Worm (Caenorhabditis elegans): ENCODE measurements around the gene nmy-1.

nmy-1 gene

ce11 chrX:2909227-2909626, at the start of gene nmy-1:
nmy-1 (plus strand) TSS chrX:2909527.
- TF ChIP-seq W03F9.2 (tag; optimal IDR thresholded peaks at IDR 0.05) (no peak), dao-5 (tag; optimal IDR thresholded peaks at IDR 0.05) (no peak), him-1 (tag; optimal IDR thresholded peaks at IDR 0.05) (no peak)

DNA sequence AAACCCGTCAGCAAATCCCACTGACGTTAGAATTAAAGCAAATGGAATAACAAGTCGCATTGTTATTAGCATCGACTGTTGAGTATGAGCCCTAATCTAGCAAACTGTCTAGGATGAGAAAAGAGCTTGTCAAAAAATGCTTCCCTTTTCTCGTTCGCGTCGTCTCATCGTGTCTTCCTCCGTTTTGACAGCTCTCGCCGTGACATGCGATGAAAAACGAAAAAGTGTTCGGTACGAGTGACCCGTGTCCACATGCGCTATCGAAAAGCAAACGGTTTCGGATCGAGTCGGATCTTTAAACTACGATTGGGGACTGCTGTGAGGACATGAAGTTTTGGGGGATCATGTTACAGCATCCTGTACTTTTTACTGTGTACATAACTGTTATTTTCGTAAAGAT, 47.0 kb upstream of the nmy-1 start, which contains the start of gene comt-1:
comt-1 (minus strand) TSS at position 101 of the 400 bp plus-strand sequence.
- TF ChIP-seq him-1 (tag; optimal IDR thresholded peaks at IDR 0.05), result no peak
- TF ChIP-seq W03F9.2 (tag; optimal IDR thresholded peaks at IDR 0.05), result no peak
- TF ChIP-seq dao-5 (tag; optimal IDR thresholded peaks at IDR 0.05), result no peak

DNA sequence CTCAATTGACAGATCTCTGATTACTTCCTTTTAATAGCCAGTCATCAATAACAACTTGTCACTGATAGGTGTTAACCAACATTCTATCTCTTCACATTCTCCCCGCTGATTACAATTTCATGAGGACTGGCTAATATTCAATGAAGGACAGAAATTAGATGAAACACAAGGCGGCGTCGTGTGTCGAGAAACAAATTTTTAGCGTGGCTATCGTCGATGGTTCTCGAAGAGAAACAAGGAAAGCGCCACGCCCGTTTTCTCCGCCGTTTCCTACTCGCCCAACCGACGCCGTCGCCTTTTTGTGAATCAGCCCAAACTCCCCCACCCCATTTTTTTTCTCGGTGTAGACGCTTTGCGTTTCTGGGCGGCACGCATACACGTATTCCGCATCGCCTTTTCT, 45.4 kb upstream of the nmy-1 start, which contains the start of gene F53B3.6:
F53B3.6 (plus strand) TSS at position 284 of the 400 bp plus-strand sequence.
- TF ChIP-seq W03F9.2 (tag; optimal IDR thresholded peaks at IDR 0.05), result no peak
- no peak for TF ChIP-seq dao-5 (tag; optimal IDR thresholded peaks at IDR 0.05)
- no peak for TF ChIP-seq him-1 (tag; optimal IDR thresholded peaks at IDR 0.05)

DNA sequence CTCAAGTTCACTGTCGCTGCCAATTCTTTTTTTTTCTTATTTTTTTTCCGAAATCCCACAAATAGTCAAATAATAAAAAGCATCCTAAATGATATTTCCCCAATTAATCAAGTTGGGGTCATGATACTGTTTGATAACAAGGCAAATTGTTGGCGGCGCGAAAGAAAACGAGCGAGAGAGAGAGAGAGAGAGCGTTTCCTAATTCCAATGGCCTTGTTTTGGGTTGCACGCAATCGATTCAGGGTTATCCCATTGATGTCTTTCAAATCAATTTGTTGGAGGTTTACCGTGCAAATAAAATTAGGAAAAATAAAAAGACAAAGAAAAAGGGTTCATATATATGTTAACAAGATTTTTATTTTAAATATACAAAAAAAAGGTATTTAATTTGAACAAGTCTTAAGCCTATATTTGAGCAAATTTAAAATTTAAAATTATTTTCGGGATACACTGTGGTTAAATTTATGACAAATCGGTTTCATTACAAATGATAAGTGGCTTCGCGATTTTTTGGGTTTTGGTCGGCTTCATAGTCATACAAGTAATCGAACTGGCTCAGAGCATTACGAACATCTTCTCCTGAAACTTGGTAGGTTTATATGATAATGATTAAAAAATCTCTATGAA, 43.6 kb upstream of the nmy-1 start:
- TF ChIP-seq W03F9.2 (tag; optimal IDR thresholded peaks at IDR 0.05) (no peak), dao-5 (tag; optimal IDR thresholded peaks at IDR 0.05) (no peak), him-1 (tag; optimal IDR thresholded peaks at IDR 0.05) (no peak)

ce11 chrX:2871037-2871436, 38.3 kb upstream of the nmy-1 start, which contains the start of gene F53B3.3:
F53B3.3 (minus strand) TSS chrX:2871137.
- TF ChIP-seq W03F9.2 (tag; optimal IDR thresholded peaks at IDR 0.05) (no peak), him-1 (tag; optimal IDR thresholded peaks at IDR 0.05) (no peak), dao-5 (tag; optimal IDR thresholded peaks at IDR 0.05) (no peak)

ce11 chrX:2873272-2873671, 36.1 kb upstream of the nmy-1 start:
- no peak for TF ChIP-seq dao-5 (tag; optimal IDR thresholded peaks at IDR 0.05)
- TF ChIP-seq him-1 (tag; optimal IDR thresholded peaks at IDR 0.05), result no peak
- TF ChIP-seq W03F9.2 (tag; optimal IDR thresholded peaks at IDR 0.05), result no peak

DNA sequence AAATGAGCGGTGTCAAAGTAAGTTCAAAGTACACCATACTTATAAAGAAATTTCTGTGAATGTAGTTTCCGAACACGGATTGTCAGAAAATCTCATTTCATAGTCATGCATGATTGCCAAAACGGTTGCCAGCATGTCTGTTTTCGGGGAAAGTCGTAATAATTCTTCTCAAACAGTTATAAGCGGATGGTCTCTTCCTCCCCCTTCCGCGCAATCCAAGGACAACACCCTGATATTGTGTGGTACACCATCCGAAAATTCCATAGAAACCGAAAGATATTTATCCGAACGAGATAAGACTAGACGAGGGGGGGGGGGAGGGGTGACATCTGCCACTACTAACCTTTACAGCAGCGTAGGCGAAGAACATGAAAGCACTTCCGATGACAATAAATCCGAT, 34.7 kb upstream of the nmy-1 start:
- TF ChIP-seq dao-5 (tag; optimal IDR thresholded peaks at IDR 0.05), result no peak
- no peak for TF ChIP-seq W03F9.2 (tag; optimal IDR thresholded peaks at IDR 0.05)
- TF ChIP-seq him-1 (tag; optimal IDR thresholded peaks at IDR 0.05), result no peak

ce11 chrX:2877433-2877832, 31.9 kb upstream of the nmy-1 start:
- TF ChIP-seq dao-5 (tag; optimal IDR thresholded peaks at IDR 0.05) (no peak), him-1 (tag; optimal IDR thresholded peaks at IDR 0.05) (no peak), W03F9.2 (tag; optimal IDR thresholded peaks at IDR 0.05) (no peak)

- no peak for TF ChIP-seq him-1 (tag; optimal IDR thresholded peaks at IDR 0.05)
- TF ChIP-seq W03F9.2 (tag; optimal IDR thresholded peaks at IDR 0.05), result no peak
Measured at ce11 chrX:2879529-2880265, 29.6 kb upstream of the nmy-1 start, which contains the start of gene F53B3.5. F53B3.5 (minus strand) TSS chrX:2879579.

- no peak for TF ChIP-seq him-1 (tag; optimal IDR thresholded peaks at IDR 0.05)
- no peak for TF ChIP-seq dao-5 (tag; optimal IDR thresholded peaks at IDR 0.05)
- TF ChIP-seq W03F9.2 (tag; optimal IDR thresholded peaks at IDR 0.05), result no peak
Measured at ce11 chrX:2885318-2885908, 23.9 kb upstream of the nmy-1 start, which contains the start of gene vang-1. vang-1 (plus strand) TSS chrX:2885858.

DNA sequence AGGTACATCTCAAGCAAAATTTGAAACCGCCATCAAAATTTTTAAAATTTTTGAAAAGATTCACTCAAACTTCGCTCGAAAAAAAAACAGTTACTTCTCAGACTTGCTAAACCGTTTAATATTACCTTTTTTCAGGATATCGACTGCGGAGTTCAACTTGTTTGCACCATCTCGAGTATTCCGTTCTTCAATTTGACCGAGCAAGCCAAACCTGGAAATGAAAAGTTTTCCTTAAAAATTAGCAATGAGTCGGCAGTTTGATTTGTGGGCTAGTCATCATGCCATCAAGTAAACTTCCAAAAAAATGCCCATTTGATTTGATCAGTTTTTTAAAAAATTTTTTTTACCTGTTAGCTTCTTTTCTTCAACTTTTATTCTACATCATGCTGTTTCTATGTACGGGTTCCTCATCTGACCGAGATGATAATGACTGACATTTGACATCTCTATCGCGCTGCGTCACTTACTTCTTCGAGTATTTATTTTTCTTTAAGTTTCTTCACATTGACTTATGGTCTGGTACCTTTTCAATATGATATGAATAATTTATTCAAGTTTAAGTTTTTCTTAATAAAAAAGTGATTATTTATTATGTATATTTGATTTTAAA, 19.2 kb upstream of the nmy-1 start:
- TF ChIP-seq W03F9.2 (tag; optimal IDR thresholded peaks at IDR 0.05) (no peak), dao-5 (tag; optimal IDR thresholded peaks at IDR 0.05) (no peak), him-1 (tag; optimal IDR thresholded peaks at IDR 0.05) (no peak)

ce11 chrX:2891141-2891739, 18.1 kb upstream of the nmy-1 start, which contains the start of gene B0410.3:
B0410.3 (minus strand) TSS chrX:2891491.
- TF ChIP-seq W03F9.2 (tag; optimal IDR thresholded peaks at IDR 0.05) (no peak), him-1 (tag; optimal IDR thresholded peaks at IDR 0.05) (no peak), dao-5 (tag; optimal IDR thresholded peaks at IDR 0.05) (no peak)

DNA sequence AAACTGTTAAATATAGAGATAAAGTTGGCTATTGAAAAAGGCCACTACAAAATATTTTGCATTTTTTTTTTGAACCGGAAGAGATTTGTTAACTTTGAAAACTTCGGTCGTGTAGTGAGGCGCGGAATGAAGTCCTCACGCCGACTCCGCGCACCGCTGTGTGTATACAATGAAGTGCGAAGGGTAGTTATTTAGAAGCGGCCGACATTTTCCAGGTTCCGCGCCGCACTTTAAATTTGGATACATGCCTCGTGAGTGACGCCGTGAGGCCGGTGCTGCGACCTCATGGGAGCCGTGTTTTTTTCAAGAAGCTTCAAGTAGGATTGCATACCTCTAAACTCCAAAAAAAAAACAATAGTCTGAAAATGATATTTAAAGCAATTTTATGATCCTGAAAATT, 17.4 kb upstream of the nmy-1 start:
- TF ChIP-seq dao-5 (tag; optimal IDR thresholded peaks at IDR 0.05), result no peak
- no peak for TF ChIP-seq him-1 (tag; optimal IDR thresholded peaks at IDR 0.05)
- TF ChIP-seq W03F9.2 (tag; optimal IDR thresholded peaks at IDR 0.05), result no peak
